Worm (Caenorhabditis elegans): ENCODE results near the gene Y82E9BR.14.

- TF ChIP-seq F49E8.2 (tag; optimal IDR thresholded peaks at IDR 0.05; ENCODE audit: borderline replicate concordance) = no peak
- TF ChIP-seq aha-1 (tag) = no peak
- no peak for TF ChIP-seq egl-27 (tag; optimal IDR thresholded peaks at IDR 0.05)
Measured at ce11 chrIII:1416571-1416970, 2.7 kb upstream of the Y82E9BR.14 start.
